Fruit fly (Drosophila melanogaster) whole organism, embryonic: Measurements from ENCODE around the gene Sec15.

Experiments used
- CG10147 ChIP-seq: fragments of 200-800 bp; sonication (Bioruptor generic); optimal IDR thresholded peaks from 2 replicates; lab custom pipeline; 2019; ENCODE audit warnings: missing biosample characterization, mild to moderate bottlenecking, missing genetic modification characterization, moderate library complexity
- CG10431 ChIP-seq: fragments of 200-800 bp; sonication (Bioruptor generic); optimal IDR thresholded peaks from 3 replicates; lab custom pipeline; 2018; ENCODE audit warnings: missing biosample characterization, mild to moderate bottlenecking, missing genetic modification characterization
- CG10543 ChIP-seq: fragments of 200-800 bp; sonication (Bioruptor generic); optimal IDR thresholded peaks from 3 replicates; lab custom pipeline; 2017; ENCODE audit warnings: missing biosample characterization, mild to moderate bottlenecking, missing genetic modification characterization, moderate library complexity
- CG11085 ChIP-seq: fragments of 200-800 bp; sonication (Bioruptor generic); IDR thresholded peaks from 2 replicates; pipeline ENCODE4 v1.3.6; 2022; ENCODE audit warnings: missing biosample characterization, missing genetic modification characterization
- CG12744 ChIP-seq: fragments of 200-800 bp; sonication (Bioruptor generic); optimal IDR thresholded peaks from 2 replicates; lab custom pipeline; 2016; ENCODE audit warnings: missing biosample characterization, missing genetic modification characterization
- CG15073 ChIP-seq: fragments of 200-800 bp; sonication (Bioruptor generic); optimal IDR thresholded peaks from 2 replicates; lab custom pipeline; 2016; ENCODE audit warnings: missing biosample characterization, missing genetic modification characterization
- CG1603 ChIP-seq: fragments of 200-800 bp; sonication (Bioruptor generic); optimal IDR thresholded peaks from 2 replicates; lab custom pipeline; 2019; ENCODE audit warnings: missing biosample characterization, mild to moderate bottlenecking, missing genetic modification characterization, moderate library complexity
- CG18262 ChIP-seq: fragments of 200-800 bp; optimal IDR thresholded peaks from 3 replicates; lab custom pipeline; 2019; ENCODE audit warnings: missing biosample characterization, mild to moderate bottlenecking, missing genetic modification characterization, moderate library complexity
- CG2120 ChIP-seq: fragments of 200-800 bp; sonication (Bioruptor generic); optimal IDR thresholded peaks from 3 replicates; lab custom pipeline; 2016; ENCODE audit warnings: missing biosample characterization, missing genetic modification characterization
- CG2712 ChIP-seq: fragments of 200-800 bp; optimal IDR thresholded peaks from 3 replicates; lab custom pipeline; 2019; ENCODE audit warnings: missing biosample characterization, mild to moderate bottlenecking, missing genetic modification characterization, moderate library complexity
- CG31388 ChIP-seq: fragments of 200-800 bp; sonication (Bioruptor generic); optimal IDR thresholded peaks from 2 replicates; lab custom pipeline; 2016; ENCODE audit warnings: missing biosample characterization, missing genetic modification characterization
- CG3726 ChIP-seq: fragments of 200-800 bp; sonication (Bioruptor generic); IDR thresholded peaks from 3 replicates; pipeline ENCODE4, ENCODE4 v1.3.6; 2022; ENCODE audit warnings: missing biosample characterization, missing genetic modification characterization
- CG5180 ChIP-seq: fragments of 200-800 bp; sonication (Bioruptor generic); optimal IDR thresholded peaks from 3 replicates; lab custom pipeline; 2017; ENCODE audit warnings: missing biosample characterization, missing genetic modification characterization, mild to moderate bottlenecking, moderate library complexity, missing genetic modification reagents
- CG6813 ChIP-seq: fragments of 200-800 bp; sonication (Bioruptor generic); optimal IDR thresholded peaks from 2 replicates; lab custom pipeline; 2017; ENCODE audit warnings: missing biosample characterization, missing genetic modification characterization, mild to moderate bottlenecking, moderate library complexity, missing genetic modification reagents
- CG7357 ChIP-seq: fragments of 200-800 bp; sonication (Bioruptor generic); IDR thresholded peaks from 3 replicates; pipeline ENCODE4 v1.3.6; 2022; ENCODE audit warnings: missing biosample characterization, missing genetic modification characterization
- CG7372 ChIP-seq: fragments of 200-800 bp; sonication (Bioruptor generic); IDR thresholded peaks from 2 replicates; pipeline ENCODE4 v1.3.6; 2022; ENCODE audit warnings: missing biosample characterization, missing genetic modification characterization
- CG8478 ChIP-seq: fragments of >200 bp; optimal IDR thresholded peaks from 2 replicates; lab custom pipeline; 2018
- Chrac-16 ChIP-seq: fragments of 200-800 bp; sonication (Bioruptor generic); optimal IDR thresholded peaks from 3 replicates; lab custom pipeline; 2016; ENCODE audit warnings: missing biosample characterization, missing genetic modification characterization
- Dek ChIP-seq: fragments of 200-800 bp; sonication (Bioruptor generic); optimal IDR thresholded peaks from 3 replicates; lab custom pipeline; 2019; ENCODE audit warnings: missing biosample characterization, mild to moderate bottlenecking, missing genetic modification characterization, moderate library complexity
- Dfd ChIP-seq, 2 experiments: fragments of >200 bp; optimal IDR thresholded peaks; 2 replicates each; lab custom pipeline; 2017; ENCODE audit warnings: missing biosample characterization in 2 of 2, missing genetic modification characterization in 2 of 2
- Dref ChIP-seq: fragments of 200-800 bp; sonication (Bioruptor generic); IDR thresholded peaks from 2 replicates; pipeline ENCODE4 v1.3.6; 2022; ENCODE audit warnings: missing biosample characterization, missing genetic modification characterization
- Hand ChIP-seq: fragments of 200-800 bp; sonication (Bioruptor generic); optimal IDR thresholded peaks from 2 replicates; lab custom pipeline; 2017; ENCODE audit warnings: mild to moderate bottlenecking, missing biosample characterization, missing genetic modification reagents, missing genetic modification characterization
- Hey ChIP-seq: fragments of 200-800 bp; sonication (Bioruptor generic); optimal IDR thresholded peaks from 3 replicates; lab custom pipeline; 2018; ENCODE audit warnings: missing biosample characterization, mild to moderate bottlenecking, missing genetic modification characterization
- HmgD ChIP-seq: fragments of 200-800 bp; sonication (Bioruptor generic); optimal IDR thresholded peaks from 3 replicates; lab custom pipeline; 2016; ENCODE audit warnings: missing biosample characterization, missing genetic modification characterization
- HmgZ ChIP-seq: fragments of 200-800 bp; sonication (Bioruptor generic); optimal IDR thresholded peaks from 2 replicates; lab custom pipeline; 2018; ENCODE audit warnings: missing biosample characterization, mild to moderate bottlenecking, missing genetic modification characterization
- MTF-1 ChIP-seq: fragments of 200-800 bp; sonication (Bioruptor generic); optimal IDR thresholded peaks from 2 replicates; lab custom pipeline; 2018; ENCODE audit warnings: missing biosample characterization, mild to moderate bottlenecking, missing genetic modification characterization, borderline replicate concordance
- Myb ChIP-seq: fragments of 200-800 bp; sonication (Bioruptor generic); optimal IDR thresholded peaks from 2 replicates; lab custom pipeline; 2016; ENCODE audit warnings: missing biosample characterization, missing genetic modification characterization
- NK7.1 ChIP-seq: fragments of 200-800 bp; sonication (Bioruptor generic); optimal IDR thresholded peaks from 3 replicates; lab custom pipeline; 2016; ENCODE audit warnings: missing biosample characterization, missing genetic modification characterization
- Nf-YB ChIP-seq: fragments of 200-800 bp; sonication (Bioruptor generic); optimal IDR thresholded peaks from 3 replicates; lab custom pipeline; 2019; ENCODE audit warnings: missing biosample characterization, mild to moderate bottlenecking, missing genetic modification characterization, moderate library complexity
- Xrp1 ChIP-seq: fragments of 200-800 bp; sonication (Bioruptor generic); IDR thresholded peaks from 2 replicates; pipeline ENCODE4 v1.3.6; 2022; ENCODE audit warnings: missing biosample characterization, missing genetic modification characterization
- bigmax ChIP-seq: fragments of 200-800 bp; sonication (Bioruptor generic); optimal IDR thresholded peaks from 2 replicates; lab custom pipeline; 2018; ENCODE audit warnings: missing biosample characterization, mild to moderate bottlenecking, missing genetic modification characterization
- bowl ChIP-seq: fragments of 200-800 bp; sonication (Bioruptor generic); IDR thresholded peaks from 2 replicates; pipeline ENCODE4 v1.3.6; 2022; ENCODE audit warnings: missing biosample characterization, missing genetic modification characterization
- cas ChIP-seq: fragments of 200-800 bp; sonication (Bioruptor generic); IDR thresholded peaks from 2 replicates; pipeline ENCODE4 v1.3.6; 2022; ENCODE audit warnings: missing biosample characterization, missing genetic modification characterization
- chm ChIP-seq: fragments of 200-800 bp; sonication (Bioruptor generic); IDR thresholded peaks from 2 replicates; pipeline ENCODE4 v1.3.6; 2022; ENCODE audit warnings: missing biosample characterization, missing genetic modification characterization
- dimm ChIP-seq: fragments of 200-800 bp; sonication (Bioruptor generic); IDR thresholded peaks from 2 replicates; pipeline ENCODE4 v1.3.6; 2022; ENCODE audit warnings: missing biosample characterization, missing genetic modification characterization
- esg ChIP-seq: fragments of 200-800 bp; sonication (Bioruptor generic); conservative IDR thresholded peaks from 2 replicates; pipeline ENCODE4 v1.3.6; 2022; ENCODE audit warnings: missing biosample characterization, missing genetic modification characterization
- fu2 ChIP-seq: fragments of 200-800 bp; sonication (Bioruptor generic); optimal IDR thresholded peaks from 2 replicates; lab custom pipeline; 2016; ENCODE audit warnings: missing biosample characterization, missing genetic modification characterization
- gem ChIP-seq: fragments of 200-800 bp; sonication (Bioruptor generic); optimal IDR thresholded peaks from 2 replicates; lab custom pipeline; 2019; ENCODE audit warnings: missing biosample characterization, mild to moderate bottlenecking, missing genetic modification characterization, moderate library complexity
- gsb ChIP-seq: fragments of 200-800 bp; sonication (Bioruptor generic); IDR thresholded peaks from 2 replicates; pipeline ENCODE4 v1.3.6; 2022; ENCODE audit warnings: missing biosample characterization, missing genetic modification characterization
- gsb-n ChIP-seq: fragments of 200-800 bp; sonication (Bioruptor generic); optimal IDR thresholded peaks from 3 replicates; lab custom pipeline; 2018; ENCODE audit warnings: missing biosample characterization, mild to moderate bottlenecking, missing genetic modification characterization
- kah ChIP-seq: fragments of 200-800 bp; sonication (Bioruptor generic); optimal IDR thresholded peaks from 2 replicates; lab custom pipeline; 2018; ENCODE audit warnings: missing biosample characterization, mild to moderate bottlenecking, missing genetic modification characterization
- lab ChIP-seq: fragments of 200-800 bp; sonication (Bioruptor generic); optimal IDR thresholded peaks from 3 replicates; lab custom pipeline; 2017; ENCODE audit warnings: missing biosample characterization, missing genetic modification characterization, mild to moderate bottlenecking, moderate library complexity, missing genetic modification reagents
- org-1 ChIP-seq: fragments of 200-800 bp; sonication (Bioruptor generic); optimal IDR thresholded peaks from 2 replicates; lab custom pipeline; 2017; ENCODE audit warnings: missing biosample characterization, missing genetic modification characterization
- pfk ChIP-seq: fragments of 200-800 bp; sonication (Bioruptor generic); optimal IDR thresholded peaks from 2 replicates; lab custom pipeline; 2018; ENCODE audit warnings: missing biosample characterization, mild to moderate bottlenecking, missing genetic modification characterization, moderate library complexity
- run ChIP-seq: fragments of 200-800 bp; sonication (Bioruptor generic); optimal IDR thresholded peaks from 3 replicates; lab custom pipeline; 2018; ENCODE audit warnings: missing biosample characterization, mild to moderate bottlenecking, missing genetic modification characterization
- sens ChIP-seq: fragments of 200-800 bp; sonication (Bioruptor generic); peaks from one replicate; lab custom pipeline; 2016; ENCODE audit warnings: missing biosample characterization, missing genetic modification characterization
- seq ChIP-seq: fragments of 200-800 bp; sonication (Bioruptor generic); IDR thresholded peaks from 2 replicates; pipeline ENCODE4 v1.3.6; 2022; ENCODE audit warnings: missing biosample characterization, missing genetic modification characterization
- sima ChIP-seq: fragments of 200-800 bp; sonication (Bioruptor generic); optimal IDR thresholded peaks from 2 replicates; lab custom pipeline; 2016; ENCODE audit warnings: missing biosample characterization, missing genetic modification characterization
- zfh2 ChIP-seq: fragments of 200-800 bp; sonication (Bioruptor generic); optimal IDR thresholded peaks from 2 replicates; lab custom pipeline; 2016; ENCODE audit warnings: missing biosample characterization, missing genetic modification characterization

Gene Sec15

DNA sequence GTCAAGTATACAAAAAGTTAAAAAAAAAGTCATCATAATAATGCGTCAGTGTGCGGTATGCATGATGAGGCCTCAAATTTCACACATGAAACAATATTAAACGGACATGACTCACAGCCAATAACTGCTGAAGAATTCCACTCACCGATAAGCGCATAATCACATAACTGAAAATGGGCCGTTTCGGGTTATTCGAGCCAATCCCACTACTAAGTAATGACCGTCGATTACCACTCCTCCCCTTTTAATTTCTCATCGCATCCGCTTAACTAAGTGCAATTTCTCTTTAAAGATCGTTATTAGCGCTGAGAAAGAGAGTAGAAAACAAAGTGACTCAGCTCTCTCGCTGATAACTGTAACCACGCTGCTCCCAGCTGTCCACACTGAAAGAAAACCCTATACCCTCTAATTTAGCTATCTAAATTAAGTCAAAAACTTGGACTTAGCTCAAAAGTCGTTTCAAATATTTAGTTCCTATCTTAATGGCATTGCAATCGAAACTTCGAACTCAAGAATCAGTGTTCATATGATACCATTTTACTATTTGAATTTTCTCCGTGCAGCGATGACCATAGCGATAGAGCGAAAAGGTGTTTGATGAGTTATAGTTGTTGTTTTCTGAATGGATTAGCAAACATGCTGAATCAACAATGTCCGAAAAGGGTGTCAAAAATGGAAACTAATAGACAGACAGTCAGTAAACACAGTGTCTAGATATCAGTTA lies 5.1 kb upstream of the Sec15 start (continued):
- peak; percentile 40 for TF ChIP-seq CG5180 (GFP tag; lab: Kevin White, UChicago)
- TF ChIP-seq Xrp1 (GFP tag; lab: Robert Waterston, UW) = peak; percentile 91
- TF ChIP-seq CG1603 (tag; lab: Kevin White, UChicago) = peak; percentile 93
- TF ChIP-seq HmgD (GFP tag; lab: Kevin White, UChicago) = peak; percentile 90
- peak; percentile 70 for TF ChIP-seq Nf-YB
- peak; percentile 89 for TF ChIP-seq CG18262
- TF ChIP-seq CG3726 (GFP tag; lab: Robert Waterston, UW) = peak; percentile 74; the same call in 1 of the 3 replicates
- peak; percentile 94 for TF ChIP-seq gem (tag; lab: Kevin White, UChicago)
- peak; percentile 78 for TF ChIP-seq kah (GFP tag; lab: Kevin White, UChicago)
- TF ChIP-seq chm (GFP tag; lab: Robert Waterston, UW) = peak; percentile 89
- TF ChIP-seq MTF-1 (GFP tag; lab: Kevin White, UChicago) = peak; percentile 89
- TF ChIP-seq CG2120 = peak; percentile 93
- TF ChIP-seq Chrac-16 (GFP tag; lab: Kevin White, UChicago) = peak; percentile 80
- no peak for TF ChIP-seq CG15073 (GFP tag; lab: Kevin White, UChicago)
- peak; percentile 85 for TF ChIP-seq zfh2 (GFP tag; lab: Kevin White, UChicago)
- peak; percentile 92 for TF ChIP-seq CG12744 (GFP tag; lab: Kevin White, UChicago)
- peak; percentile 74 for TF ChIP-seq CG7357 (GFP tag; lab: Robert Waterston, UW)
- peak; percentile 51 for TF ChIP-seq CG10147 (GFP tag; lab: Kevin White, UChicago)
- TF ChIP-seq CG11085 (GFP tag; lab: Robert Waterston, UW) = peak; percentile 57; the same call in 1 of the 2 replicates
- TF ChIP-seq CG7372 = peak; percentile 69; the same call in 1 of the 2 replicates
- TF ChIP-seq pfk = peak; percentile 44
- TF ChIP-seq sens = peak; percentile 98
- peak; percentile 70 for TF ChIP-seq bowl (GFP tag; lab: Robert Waterston, UW)
- no peak for TF ChIP-seq CG10543 (GFP tag; lab: Kevin White, UChicago)
- peak; percentile 88 for TF ChIP-seq NK7.1 (GFP tag; lab: Kevin White, UChicago)
- TF ChIP-seq run (tag; lab: Kevin White, UChicago) = peak; percentile 81
- peak; percentile 77 for TF ChIP-seq Myb (GFP tag; lab: Kevin White, UChicago)
- peak; percentile 22 for TF ChIP-seq CG31388 (GFP tag; lab: Kevin White, UChicago)
- TF ChIP-seq Dfd (GFP tag; optimal IDR thresholded peaks at IDR 0.05; lab: Kevin White, UChicago) = no peak
- peak; percentile 69 for TF ChIP-seq dimm (GFP tag; lab: Robert Waterston, UW)
- peak; percentile 77 for TF ChIP-seq Hand (GFP tag; lab: Kevin White, UChicago)
- peak; percentile 86 for TF ChIP-seq fu2 (GFP tag; lab: Kevin White, UChicago)
- peak; percentile 26 for TF ChIP-seq CG10431
- TF ChIP-seq CG2712 (tag; lab: Kevin White, UChicago) = peak; percentile 93
- TF ChIP-seq Dek (tag; lab: Kevin White, UChicago) = peak; percentile 86
- peak; percentile 91 for TF ChIP-seq CG6813 (GFP tag; lab: Kevin White, UChicago)
- no peak for TF ChIP-seq lab (GFP tag; lab: Kevin White, UChicago)
- TF ChIP-seq CG8478 (lab: Kevin White, UChicago) = no peak
- peak; percentile 82 for TF ChIP-seq sima (GFP tag; lab: Kevin White, UChicago)
- peak; percentile 89 for TF ChIP-seq org-1 (GFP tag; lab: Kevin White, UChicago)
- TF ChIP-seq cas (GFP tag; lab: Robert Waterston, UW) = peak; percentile 77
- peak; percentile 84 for TF ChIP-seq esg (GFP tag; lab: Robert Waterston, UW)
- TF ChIP-seq gsb (GFP tag; lab: Robert Waterston, UW) = peak; percentile 76
- no peak for TF ChIP-seq Dref
- TF ChIP-seq seq (GFP tag; lab: Robert Waterston, UW) = peak; percentile 80
- peak; percentile 82 for TF ChIP-seq gsb-n (tag; lab: Kevin White, UChicago)
- TF ChIP-seq Hey (tag; lab: Kevin White, UChicago) = peak; percentile 61
- TF ChIP-seq HmgZ (tag; lab: Kevin White, UChicago) = peak; percentile 91
- peak; percentile 27 for TF ChIP-seq bigmax (GFP tag; lab: Kevin White, UChicago)
- TF ChIP-seq, all 482 proteins: peak for 402
